Fruit fly (Drosophila melanogaster) whole organism, embryonic: ENCODE data around the gene CG8668.
A peak's percentile ranks its signal among the peaks of the same experiment; 100 is the strongest.

ENCODE experiments used
- Asciz ChIP-seq: fragments of 200-800 bp; sonication (Bioruptor generic); optimal IDR thresholded peaks from 2 replicates; lab custom pipeline; 2017; ENCODE audit warnings: missing biosample characterization, mild to moderate bottlenecking, missing genetic modification characterization, missing genetic modification reagents
- Atf3 ChIP-seq: fragments of 200-800 bp; sonication (Bioruptor generic); optimal IDR thresholded peaks from 3 replicates; lab custom pipeline; 2016; ENCODE audit warnings: missing biosample characterization, missing genetic modification characterization
- CG10366 ChIP-seq: fragments of 200-800 bp; sonication (Bioruptor generic); IDR thresholded peaks from 2 replicates; pipeline ENCODE4 v1.3.6; 2022; ENCODE audit warnings: missing biosample characterization, missing genetic modification characterization
- CG10543 ChIP-seq: fragments of 200-800 bp; sonication (Bioruptor generic); optimal IDR thresholded peaks from 3 replicates; lab custom pipeline; 2017; ENCODE audit warnings: missing biosample characterization, mild to moderate bottlenecking, missing genetic modification characterization, moderate library complexity
- CG10959 ChIP-seq: fragments of 200-800 bp; sonication (Bioruptor generic); IDR thresholded peaks from 2 replicates; pipeline ENCODE4 v1.3.6; 2022; ENCODE audit warnings: missing biosample characterization, missing genetic modification characterization
- CG11560 ChIP-seq: fragments of 200-800 bp; sonication (Bioruptor generic); IDR thresholded peaks from 3 replicates; pipeline ENCODE4 v1.3.6; 2022; ENCODE audit warnings: missing biosample characterization, missing genetic modification characterization
- CG12391 ChIP-seq: fragments of 200-800 bp; sonication (Bioruptor generic); optimal IDR thresholded peaks from 3 replicates; lab custom pipeline; 2018; ENCODE audit warnings: missing biosample characterization, mild to moderate bottlenecking, missing genetic modification characterization, moderate library complexity
- CG12659 ChIP-seq: fragments of 200-800 bp; sonication (Bioruptor generic); optimal IDR thresholded peaks from 3 replicates; lab custom pipeline; 2017; ENCODE audit warnings: mild to moderate bottlenecking, missing biosample characterization, missing genetic modification reagents, missing genetic modification characterization
- CG12769 ChIP-seq: fragments of 200-800 bp; sonication (Bioruptor generic); optimal IDR thresholded peaks from 2 replicates; lab custom pipeline; 2019; ENCODE audit warnings: missing biosample characterization, mild to moderate bottlenecking, missing genetic modification characterization, moderate library complexity
- CG13287 ChIP-seq: fragments of 200-800 bp; sonication (Bioruptor generic); IDR thresholded peaks from 2 replicates; pipeline ENCODE4 v1.3.6; 2022; ENCODE audit warnings: missing biosample characterization, missing genetic modification characterization; ENCODE audit not compliant: partially characterized antibody
- CG15514 ChIP-seq: fragments of 200-800 bp; sonication (Bioruptor generic); optimal IDR thresholded peaks from 3 replicates; lab custom pipeline; 2017; ENCODE audit warnings: missing biosample characterization, missing genetic modification characterization, mild to moderate bottlenecking, moderate library complexity, missing genetic modification reagents
- CG15696 ChIP-seq: fragments of 200-800 bp; sonication (Bioruptor generic); optimal IDR thresholded peaks from 2 replicates; lab custom pipeline; 2019; ENCODE audit warnings: missing biosample characterization, mild to moderate bottlenecking, missing genetic modification characterization, moderate library complexity
- CG17802 ChIP-seq: fragments of 200-800 bp; sonication (Bioruptor generic); optimal IDR thresholded peaks from 2 replicates; lab custom pipeline; 2018; ENCODE audit warnings: missing biosample characterization, mild to moderate bottlenecking, missing genetic modification characterization, moderate library complexity
- CG17912 ChIP-seq: fragments of 200-800 bp; sonication (Bioruptor generic); optimal IDR thresholded peaks from 2 replicates; lab custom pipeline; 2018; ENCODE audit warnings: missing biosample characterization, mild to moderate bottlenecking, missing genetic modification characterization
- CG18011 ChIP-seq: fragments of 200-800 bp; sonication (Bioruptor generic); optimal IDR thresholded peaks from 2 replicates; lab custom pipeline; 2017; ENCODE audit warnings: missing biosample characterization, missing genetic modification characterization, mild to moderate bottlenecking, moderate library complexity, missing genotype
- CG2120 ChIP-seq: fragments of 200-800 bp; sonication (Bioruptor generic); optimal IDR thresholded peaks from 3 replicates; lab custom pipeline; 2016; ENCODE audit warnings: missing biosample characterization, missing genetic modification characterization
- CG32532 ChIP-seq: fragments of 200-800 bp; sonication (Bioruptor generic); IDR thresholded peaks from 2 replicates; pipeline ENCODE4 v1.3.6; 2022; ENCODE audit warnings: missing biosample characterization, missing genetic modification characterization
- CG5180 ChIP-seq: fragments of 200-800 bp; sonication (Bioruptor generic); optimal IDR thresholded peaks from 3 replicates; lab custom pipeline; 2017; ENCODE audit warnings: missing biosample characterization, missing genetic modification characterization, mild to moderate bottlenecking, moderate library complexity, missing genetic modification reagents
- CG6654 ChIP-seq: fragments of 200-800 bp; sonication (Bioruptor generic); optimal IDR thresholded peaks from 2 replicates; lab custom pipeline; 2017; ENCODE audit warnings: missing biosample characterization, mild to moderate bottlenecking, missing genetic modification characterization
- CG6791 ChIP-seq: fragments of 200-800 bp; sonication (Bioruptor generic); IDR thresholded peaks from 3 replicates; pipeline ENCODE4 v1.3.6; 2022; ENCODE audit warnings: missing biosample characterization, missing genetic modification characterization; ENCODE audit not compliant: partially characterized antibody
- CG6854 ChIP-seq: fragments of 200-800 bp; sonication (Bioruptor generic); optimal IDR thresholded peaks from 3 replicates; lab custom pipeline; 2017; ENCODE audit warnings: missing biosample characterization, mild to moderate bottlenecking, missing genetic modification characterization
- CG7271 ChIP-seq: fragments of 200-800 bp; sonication (Bioruptor generic); optimal IDR thresholded peaks from 2 replicates; lab custom pipeline; 2018; ENCODE audit warnings: missing biosample characterization, mild to moderate bottlenecking, missing genetic modification characterization, moderate library complexity
- CG7786 ChIP-seq: fragments of 200-800 bp; sonication (Bioruptor generic); optimal IDR thresholded peaks from 2 replicates; lab custom pipeline; 2016; ENCODE audit warnings: missing biosample characterization, missing genetic modification characterization
- CG8944 ChIP-seq: fragments of 200-800 bp; sonication (Bioruptor generic); optimal IDR thresholded peaks from 3 replicates; lab custom pipeline; 2016; ENCODE audit warnings: missing biosample characterization, missing genetic modification characterization
- CG9727 ChIP-seq: fragments of 200-800 bp; sonication (Bioruptor generic); optimal IDR thresholded peaks from 3 replicates; lab custom pipeline; 2017; ENCODE audit warnings: missing biosample characterization, mild to moderate bottlenecking, missing genetic modification characterization
- Chrac-16 ChIP-seq: fragments of 200-800 bp; sonication (Bioruptor generic); optimal IDR thresholded peaks from 3 replicates; lab custom pipeline; 2016; ENCODE audit warnings: missing biosample characterization, missing genetic modification characterization
- D19B ChIP-seq: fragments of 200-800 bp; sonication (Bioruptor generic); optimal IDR thresholded peaks from 2 replicates; lab custom pipeline; 2017; ENCODE audit warnings: missing biosample characterization, mild to moderate bottlenecking, missing genetic modification characterization
- H2.0 ChIP-seq: fragments of 200-800 bp; sonication (Bioruptor generic); IDR thresholded peaks from 2 replicates; pipeline ENCODE4 v1.3.6; 2022; ENCODE audit warnings: missing biosample characterization, missing genetic modification characterization
- Hey ChIP-seq: fragments of 200-800 bp; sonication (Bioruptor generic); optimal IDR thresholded peaks from 3 replicates; lab custom pipeline; 2018; ENCODE audit warnings: missing biosample characterization, mild to moderate bottlenecking, missing genetic modification characterization
- Hr39 ChIP-seq: fragments of >200 bp; optimal IDR thresholded peaks from 2 replicates; lab custom pipeline; 2017
- Hr78 ChIP-seq, 2 experiments: fragments of 200-800 bp in 1 of 2; fragments of >200 bp in 1 of 2; sonication (Bioruptor generic) in 1 of 2; optimal IDR thresholded peaks; 2 replicates each; lab custom pipeline; 2017 to 2019; ENCODE audit warnings: missing biosample characterization in 2 of 2, missing genetic modification characterization in 2 of 2, mild to moderate bottlenecking in 1 of 2, moderate library complexity in 1 of 2
- MTF-1 ChIP-seq: fragments of 200-800 bp; sonication (Bioruptor generic); optimal IDR thresholded peaks from 2 replicates; lab custom pipeline; 2018; ENCODE audit warnings: missing biosample characterization, mild to moderate bottlenecking, missing genetic modification characterization, borderline replicate concordance
- Neu2 ChIP-seq: fragments of 200-800 bp; sonication (Bioruptor generic); optimal IDR thresholded peaks from 3 replicates; lab custom pipeline; 2016; ENCODE audit warnings: missing biosample characterization, missing genetic modification characterization, borderline replicate concordance
- Opbp ChIP-seq: fragments of 200-800 bp; sonication (Bioruptor generic); IDR thresholded peaks from 3 replicates; pipeline ENCODE4 v1.3.6; 2022; ENCODE audit warnings: missing biosample characterization, missing genetic modification characterization; ENCODE audit not compliant: partially characterized antibody
- Ptx1 ChIP-seq: fragments of 200-800 bp; sonication (Bioruptor generic); IDR thresholded peaks from 2 replicates; pipeline ENCODE4 v1.3.6; 2022; ENCODE audit warnings: missing biosample characterization, missing genetic modification characterization
- amos ChIP-seq: fragments of 200-800 bp; sonication (Bioruptor generic); IDR thresholded peaks from 2 replicates; pipeline ENCODE4 v1.3.6; 2022; ENCODE audit warnings: missing biosample characterization, missing genetic modification characterization; ENCODE audit not compliant: partially characterized antibody
- ato ChIP-seq: fragments of 200-800 bp; sonication (Bioruptor generic); IDR thresholded peaks from 2 replicates; pipeline ENCODE4 v1.3.6; 2022; ENCODE audit warnings: missing biosample characterization, missing genetic modification characterization; ENCODE audit not compliant: partially characterized antibody
- bigmax ChIP-seq: fragments of 200-800 bp; sonication (Bioruptor generic); optimal IDR thresholded peaks from 2 replicates; lab custom pipeline; 2018; ENCODE audit warnings: missing biosample characterization, mild to moderate bottlenecking, missing genetic modification characterization
- caup ChIP-seq: fragments of 200-800 bp; sonication (Bioruptor generic); optimal IDR thresholded peaks from 3 replicates; lab custom pipeline; 2017; ENCODE audit warnings: missing biosample characterization, mild to moderate bottlenecking, missing genetic modification characterization, moderate library complexity; ENCODE audit not compliant: severe bottlenecking
- chm ChIP-seq: fragments of 200-800 bp; sonication (Bioruptor generic); IDR thresholded peaks from 2 replicates; pipeline ENCODE4 v1.3.6; 2022; ENCODE audit warnings: missing biosample characterization, missing genetic modification characterization
- crol ChIP-seq: fragments of 200-800 bp; sonication (Bioruptor generic); IDR thresholded peaks from 2 replicates; pipeline ENCODE4 v1.3.6; 2022; ENCODE audit warnings: missing biosample characterization, missing genetic modification characterization
- fd102C ChIP-seq: fragments of 200-800 bp; sonication (Bioruptor generic); optimal IDR thresholded peaks from 2 replicates; lab custom pipeline; 2018; ENCODE audit warnings: missing biosample characterization, mild to moderate bottlenecking, missing genetic modification characterization, moderate library complexity
- fu2 ChIP-seq: fragments of 200-800 bp; sonication (Bioruptor generic); optimal IDR thresholded peaks from 2 replicates; lab custom pipeline; 2016; ENCODE audit warnings: missing biosample characterization, missing genetic modification characterization
- hkb ChIP-seq, 2 experiments: fragments of 200-800 bp in 1 of 2; fragments of >200 bp in 1 of 2; sonication (Bioruptor generic) in 1 of 2; IDR thresholded peaks in 1 of 2; optimal IDR thresholded peaks in 1 of 2; 2 replicates each; pipeline versions ENCODE4 v1.3.6 to Lab custom; 2017 to 2022; ENCODE audit warnings: missing biosample characterization in 1 of 2, missing genetic modification characterization in 1 of 2
- jing ChIP-seq: fragments of 200-800 bp; sonication (Bioruptor generic); optimal IDR thresholded peaks from 2 replicates; lab custom pipeline; 2018; ENCODE audit warnings: missing biosample characterization, mild to moderate bottlenecking, missing genetic modification characterization
- mam ChIP-seq: fragments of 200-800 bp; sonication (Bioruptor generic); optimal IDR thresholded peaks from 3 replicates; lab custom pipeline; 2016; ENCODE audit warnings: missing biosample characterization, missing genetic modification characterization
- onecut ChIP-seq: fragments of 200-800 bp; sonication (Bioruptor generic); IDR thresholded peaks from 2 replicates; pipeline ENCODE4 v1.3.6; 2022; ENCODE audit warnings: missing biosample characterization, missing genetic modification characterization
- sd ChIP-seq: fragments of 200-800 bp; sonication (Bioruptor generic); optimal IDR thresholded peaks from 3 replicates; lab custom pipeline; 2018; ENCODE audit warnings: missing biosample characterization, mild to moderate bottlenecking, missing genetic modification characterization, moderate library complexity
- sisA ChIP-seq: fragments of 200-800 bp; sonication (Bioruptor generic); IDR thresholded peaks from 2 replicates; pipeline ENCODE4 v1.3.6; 2022; ENCODE audit warnings: missing biosample characterization, missing genetic modification characterization
- slp2 ChIP-seq: fragments of 200-800 bp; sonication (Bioruptor generic); optimal IDR thresholded peaks from 2 replicates; lab custom pipeline; 2016; ENCODE audit warnings: missing biosample characterization, missing genetic modification characterization

CG8668 gene

DNA sequence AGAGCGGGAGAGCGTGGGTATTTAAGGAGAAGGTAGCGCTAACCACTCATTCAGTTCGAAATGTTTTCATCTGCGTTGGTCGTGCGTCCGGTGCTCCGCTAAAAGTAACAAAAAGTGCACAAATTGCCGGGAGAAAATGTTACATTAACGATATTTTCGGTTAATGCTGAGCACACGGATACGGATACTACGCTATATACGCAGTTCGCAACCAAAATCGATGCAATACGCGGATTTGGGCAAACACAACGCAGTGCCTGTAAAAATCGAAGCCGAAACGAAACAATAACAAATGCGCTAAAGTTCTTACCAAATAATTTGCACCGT is 36.2 kb downstream of the CG8668 start, which contains the start of gene Piezo (continued):
- TF ChIP-seq Hr39 (no peak), CG8944 (GFP tag; lab: Kevin White, UChicago) (no peak), CG5180 (peak; percentile 4), caup (GFP tag; lab: Kevin White, UChicago) (no peak), hkb (optimal IDR thresholded peaks at IDR 0.05; lab: Kevin White, UChicago) (no peak), hkb (GFP tag; IDR thresholded peaks at IDR 0.05; lab: Robert Waterston, UW) (no peak), CG13287 (no peak), Hey (tag; lab: Kevin White, UChicago) (no peak), CG2120 (no peak), CG6654 (GFP tag; lab: Kevin White, UChicago) (no peak), CG12391 (tag; lab: Kevin White, UChicago) (no peak), Asciz (no peak), Neu2 (GFP tag; lab: Kevin White, UChicago) (no peak), onecut (GFP tag; lab: Robert Waterston, UW) (no peak), CG6854 (GFP tag; lab: Kevin White, UChicago) (no peak), CG32532 (GFP tag; lab: Robert Waterston, UW) (no peak), CG15514 (GFP tag; lab: Kevin White, UChicago) (no peak), Chrac-16 (GFP tag; lab: Kevin White, UChicago) (no peak), MTF-1 (GFP tag; lab: Kevin White, UChicago) (no peak), fd102C (GFP tag; lab: Kevin White, UChicago) (peak; percentile 56), mam (no peak), CG7271 (tag; lab: Kevin White, UChicago) (no peak), fu2 (GFP tag; lab: Kevin White, UChicago) (no peak), CG18011 (GFP tag; lab: Kevin White, UChicago) (no peak), CG17912 (GFP tag; lab: Kevin White, UChicago) (no peak), CG9727 (GFP tag; lab: Kevin White, UChicago) (peak; percentile 55), chm (GFP tag; lab: Robert Waterston, UW) (no peak), Ptx1 (GFP tag; lab: Robert Waterston, UW) (no peak), amos (GFP tag; lab: Robert Waterston, UW) (peak; percentile 58; the same call in 1 of the 2 replicates), CG6791 (peak; percentile 44; the same call in 1 of the 3 replicates), H2.0 (GFP tag; lab: Robert Waterston, UW) (no peak), crol (peak; percentile 4; the same call in 1 of the 2 replicates), bigmax (no peak), Opbp (peak; percentile 53; the same call in 1 of the 3 replicates), sd (tag; lab: Kevin White, UChicago) (no peak), CG10959 (GFP tag; lab: Robert Waterston, UW) (no peak), CG12769 (tag; lab: Kevin White, UChicago) (no peak), CG15696 (tag; lab: Kevin White, UChicago) (no peak), jing (GFP tag; lab: Kevin White, UChicago) (no peak), D19B (GFP tag; lab: Kevin White, UChicago) (no peak), CG11560 (tag; lab: Robert Waterston, UW) (no peak), CG10543 (GFP tag; lab: Kevin White, UChicago) (peak; percentile 56), sisA (GFP tag; lab: Robert Waterston, UW) (no peak), CG17802 (tag; lab: Kevin White, UChicago) (no peak), CG10366 (no peak), Hr78 (GFP tag; optimal IDR thresholded peaks at IDR 0.05; lab: Kevin White, UChicago) (no peak), CG7786 (GFP tag; lab: Kevin White, UChicago) (no peak), CG12659 (no peak), slp2 (GFP tag; lab: Kevin White, UChicago) (no peak), Atf3 (GFP tag; lab: Kevin White, UChicago) (no peak), ato (GFP tag; lab: Robert Waterston, UW) (peak; percentile 13; the same call in 1 of the 2 replicates)
